Worm (Caenorhabditis elegans) whole organism, L2 larva: ENCODE data around the gene Y57G11C.5.
A peak's percentile ranks its signal among the peaks of the same experiment; 100 is the strongest.

Experiments
- C34F6.9 ChIP-seq: fragments of 150-350 bp; optimal IDR thresholded peaks from 2 replicates; lab custom pipeline; 2014; ENCODE audit warnings: missing biosample characterization, missing genetic modification characterization
- F13H6.1 ChIP-seq: sonication (generic microtip); optimal IDR thresholded peaks from 2 replicates; lab custom pipeline; 2016; ENCODE audit warnings: missing genetic modification characterization, missing compliant biosample characterization
- R02D3.7 ChIP-seq: fragments of 150-350 bp; optimal IDR thresholded peaks from 2 replicates; lab custom pipeline; 2014; ENCODE audit warnings: missing biosample characterization, missing genetic modification characterization
- Y55F3AM.14 ChIP-seq: fragments of 200-800 bp; sonication (Bioruptor generic); optimal IDR thresholded peaks from 2 replicates; lab custom pipeline; 2018; ENCODE audit warnings: mild to moderate bottlenecking, missing genetic modification characterization, missing compliant biosample characterization
- ZK546.5 ChIP-seq: sonication (generic microtip); optimal IDR thresholded peaks from 2 replicates; lab custom pipeline; 2017; ENCODE audit warnings: missing biosample characterization, missing genetic modification characterization
- alr-1 ChIP-seq: fragments of 150-350 bp; optimal IDR thresholded peaks from 2 replicates; lab custom pipeline; 2014; ENCODE audit warnings: missing biosample characterization, missing genetic modification characterization
- aly-2 ChIP-seq: fragments of 150-350 bp; optimal IDR thresholded peaks from 2 replicates; lab custom pipeline; 2014; ENCODE audit warnings: missing biosample characterization, missing genetic modification characterization
- ama-1 ChIP-seq: fragments of 150-350 bp; optimal IDR thresholded peaks from 2 replicates; lab custom pipeline; 2018; ENCODE audit warnings: inconsistent platforms
- blmp-1 ChIP-seq: sonication (generic microtip); optimal IDR thresholded peaks from 2 replicates; lab custom pipeline; 2017; ENCODE audit warnings: missing genetic modification characterization, mild to moderate bottlenecking, missing compliant biosample characterization, antibody characterized with exemption, moderate library complexity; ENCODE audit not compliant: insufficient read depth
- ceh-82 ChIP-seq: fragments of 150-350 bp; optimal IDR thresholded peaks from 2 replicates; lab custom pipeline; 2014; ENCODE audit warnings: missing biosample characterization, missing genetic modification characterization
- crh-2 ChIP-seq: sonication (generic microtip); optimal IDR thresholded peaks from 2 replicates; lab custom pipeline; 2017; ENCODE audit warnings: missing biosample characterization, missing genetic modification characterization
- dmd-4 ChIP-seq: sonication (generic microtip); optimal IDR thresholded peaks from 2 replicates; lab custom pipeline; 2017; ENCODE audit warnings: missing biosample characterization, missing genetic modification characterization
- egl-27 ChIP-seq: sonication (generic microtip); optimal IDR thresholded peaks from 3 replicates; lab custom pipeline; 2017; ENCODE audit warnings: missing biosample characterization, missing genetic modification reagents, missing genetic modification characterization
- elt-1 ChIP-seq: fragments of 150-350 bp; optimal IDR thresholded peaks from 2 replicates; lab custom pipeline; 2014; ENCODE audit warnings: missing biosample characterization, missing genetic modification characterization
- elt-3 ChIP-seq: sonication (generic microtip); optimal IDR thresholded peaks from 2 replicates; lab custom pipeline; 2017; ENCODE audit warnings: missing biosample characterization, missing genetic modification characterization
- fos-1 ChIP-seq: fragments of 150-350 bp; optimal IDR thresholded peaks from 2 replicates; lab custom pipeline; 2014; ENCODE audit warnings: missing biosample characterization, missing genetic modification characterization
- gmeb-1 ChIP-seq: fragments of 150-350 bp; optimal IDR thresholded peaks from 2 replicates; lab custom pipeline; 2014; ENCODE audit warnings: missing biosample characterization, missing genetic modification characterization
- lin-11 ChIP-seq: fragments of 150-350 bp; sonication (generic microtip); optimal IDR thresholded peaks from 2 replicates; lab custom pipeline; 2014; ENCODE audit warnings: missing biosample characterization, missing genetic modification characterization, inconsistent platforms, mixed read lengths
- lin-13 ChIP-seq: fragments of 150-350 bp; optimal IDR thresholded peaks from 2 replicates; lab custom pipeline; 2014; ENCODE audit warnings: missing biosample characterization, missing genetic modification reagents, missing genetic modification characterization
- lin-39 ChIP-seq: fragments of 150-350 bp; optimal IDR thresholded peaks from 2 replicates; lab custom pipeline; 2014; ENCODE audit warnings: missing biosample characterization, missing genetic modification reagents, missing genetic modification characterization
- lsy-2 ChIP-seq, 2 experiments: fragments of 150-350 bp in 1 of 2; sonication (generic microtip) in 1 of 2; optimal IDR thresholded peaks; 2 replicates each; lab custom pipeline; 2014 to 2017; ENCODE audit warnings: missing biosample characterization in 2 of 2, missing genetic modification characterization in 2 of 2
- mab-5 ChIP-seq: fragments of 150-350 bp; optimal IDR thresholded peaks from 2 replicates; lab custom pipeline; 2014; ENCODE audit warnings: missing biosample characterization, missing genetic modification characterization
- mbf-1 ChIP-seq: sonication (generic microtip); optimal IDR thresholded peaks from 2 replicates; lab custom pipeline; 2017; ENCODE audit warnings: missing biosample characterization, missing genetic modification characterization
- mdl-1 ChIP-seq, 2 experiments: fragments of 150-350 bp in 1 of 2; sonication (generic microtip) in 1 of 2; optimal IDR thresholded peaks; 2 replicates each; lab custom pipeline; 2017; ENCODE audit warnings: missing biosample characterization in 2 of 2, missing genetic modification characterization in 2 of 2
- nhr-10 ChIP-seq: sonication (generic microtip); optimal IDR thresholded peaks from 2 replicates; lab custom pipeline; 2017; ENCODE audit warnings: missing biosample characterization, missing genetic modification characterization
- nhr-11 ChIP-seq: fragments of 150-350 bp; optimal IDR thresholded peaks from 2 replicates; lab custom pipeline; 2014; ENCODE audit warnings: missing biosample characterization, missing genetic modification characterization
- nhr-12 ChIP-seq: fragments of 150-350 bp; optimal IDR thresholded peaks from 2 replicates; lab custom pipeline; 2014; ENCODE audit warnings: missing biosample characterization, missing genetic modification characterization
- nhr-129 ChIP-seq: fragments of 150-350 bp; optimal IDR thresholded peaks from 2 replicates; lab custom pipeline; 2014; ENCODE audit warnings: missing biosample characterization, missing genetic modification characterization
- nhr-21 ChIP-seq: fragments of 150-350 bp; optimal IDR thresholded peaks from 2 replicates; lab custom pipeline; 2014; ENCODE audit warnings: missing biosample characterization, missing genetic modification characterization
- nhr-23 ChIP-seq: fragments of 150-350 bp; optimal IDR thresholded peaks from 2 replicates; lab custom pipeline; 2014; ENCODE audit warnings: missing biosample characterization, missing genetic modification reagents, missing genetic modification characterization
- nhr-237 ChIP-seq: fragments of 150-350 bp; optimal IDR thresholded peaks from 2 replicates; lab custom pipeline; 2014; ENCODE audit warnings: missing biosample characterization, missing genetic modification characterization
- nhr-25 ChIP-seq: fragments of 150-350 bp; sonication (generic microtip); optimal IDR thresholded peaks from 3 replicates; lab custom pipeline; 2014; ENCODE audit warnings: missing biosample characterization, missing genetic modification characterization
- nhr-6 ChIP-seq: fragments of 150-350 bp; optimal IDR thresholded peaks from 2 replicates; lab custom pipeline; 2014; ENCODE audit warnings: missing biosample characterization, missing genetic modification characterization
- nhr-77 ChIP-seq: fragments of 150-350 bp; optimal IDR thresholded peaks from 2 replicates; lab custom pipeline; 2014; ENCODE audit warnings: missing biosample characterization, missing genetic modification characterization
- peb-1 ChIP-seq: fragments of 150-350 bp; optimal IDR thresholded peaks from 2 replicates; lab custom pipeline; 2014; ENCODE audit warnings: missing biosample characterization, missing genetic modification characterization
- sem-4 ChIP-seq: fragments of 150-350 bp; optimal IDR thresholded peaks from 2 replicates; lab custom pipeline; 2014; ENCODE audit warnings: missing biosample characterization, missing genetic modification reagents, missing genetic modification characterization
- skn-1 ChIP-seq: sonication (generic microtip); optimal IDR thresholded peaks from 2 replicates; lab custom pipeline; 2017; ENCODE audit warnings: missing biosample characterization, missing genetic modification characterization
- sma-3 ChIP-seq: sonication (generic microtip); optimal IDR thresholded peaks from 2 replicates; lab custom pipeline; 2016; ENCODE audit warnings: missing genetic modification reagents, missing genetic modification characterization, missing compliant biosample characterization
- sma-9 ChIP-seq, 2 experiments: fragments of 150-350 bp in 1 of 2; sonication (generic microtip) in 1 of 2; optimal IDR thresholded peaks; 2 replicates each; lab custom pipeline; 2014 to 2016; ENCODE audit warnings: missing genetic modification characterization in 2 of 2, mild to moderate bottlenecking in 1 of 2, missing biosample characterization in 1 of 2, missing compliant biosample characterization in 1 of 2, missing genetic modification reagents in 1 of 2, moderate library complexity in 1 of 2
- snpc-4 ChIP-seq: fragments of 150-350 bp; optimal IDR thresholded peaks from 2 replicates; lab custom pipeline; 2014; ENCODE audit warnings: missing biosample characterization, missing genetic modification characterization
- unc-39 ChIP-seq: fragments of 150-350 bp; optimal IDR thresholded peaks from 2 replicates; lab custom pipeline; 2014; ENCODE audit warnings: missing biosample characterization, missing genetic modification characterization
- unc-55 ChIP-seq: fragments of 150-350 bp; sonication (generic microtip); optimal IDR thresholded peaks from 3 replicates; lab custom pipeline; 2014; ENCODE audit warnings: missing biosample characterization, missing genetic modification reagents, missing genetic modification characterization
- unc-62 ChIP-seq: fragments of 150-350 bp; optimal IDR thresholded peaks from 2 replicates; lab custom pipeline; 2014; ENCODE audit warnings: missing biosample characterization, missing genetic modification reagents, missing genetic modification characterization
- zag-1 ChIP-seq: fragments of 150-350 bp; optimal IDR thresholded peaks from 2 replicates; lab custom pipeline; 2014; ENCODE audit warnings: missing biosample characterization, missing genetic modification characterization
- ztf-1 ChIP-seq: fragments of 200-800 bp; sonication (Bioruptor generic); conservative IDR thresholded peaks from 2 replicates; pipeline ENCODE4 v1.3.6; 2022; ENCODE audit warnings: missing genetic modification characterization, missing compliant biosample characterization
- ztf-11 ChIP-seq: sonication (generic microtip); optimal IDR thresholded peaks from 2 replicates; lab custom pipeline; 2017; ENCODE audit warnings: missing biosample characterization, missing genetic modification characterization
- ztf-4 ChIP-seq: fragments of 150-350 bp; optimal IDR thresholded peaks from 2 replicates; lab custom pipeline; 2014; ENCODE audit warnings: missing biosample characterization, missing genetic modification characterization

Y57G11C.5 gene

ce11 chrIV:14769218-14769835, 4.1 kb upstream of the Y57G11C.5 start, which contains the start of gene Y57G11C.43:
Gene Y57G11C.43, plus strand, starts transcription at chrIV:14769441.
- TF ChIP-seq nhr-12 (tag; lab: Kevin White, UChicago): no peak
- no peak for TF ChIP-seq F13H6.1 (tag; lab: Kevin White, UChicago)
- no peak for TF ChIP-seq zag-1 (tag; lab: Kevin White, UChicago)
- TF ChIP-seq Y55F3AM.14 (GFP tag; lab: Kevin White, UChicago): no peak
- no peak for TF ChIP-seq alr-1 (tag; lab: Kevin White, UChicago)
- TF ChIP-seq nhr-11 (tag; lab: Kevin White, UChicago): no peak
- no peak for TF ChIP-seq mdl-1 (tag; optimal IDR thresholded peaks at IDR 0.05; lab: Kevin White, UChicago)
- TF ChIP-seq lin-11 (tag; lab: Kevin White, UChicago): no peak
- TF ChIP-seq nhr-237 (tag; lab: Kevin White, UChicago): no peak
- TF ChIP-seq ztf-1 (GFP tag; lab: Robert Waterston, UW): no peak
- TF ChIP-seq ztf-4 (tag; lab: Kevin White, UChicago): no peak
- no peak for TF ChIP-seq nhr-6
- TF ChIP-seq snpc-4 (tag; lab: Kevin White, UChicago): no peak
- TF ChIP-seq fos-1 (tag; lab: Kevin White, UChicago): no peak
- TF ChIP-seq ceh-82 (tag; lab: Kevin White, UChicago): no peak
- TF ChIP-seq nhr-77: no peak
- no peak for TF ChIP-seq blmp-1
- no peak for TF ChIP-seq elt-1 (tag; lab: Kevin White, UChicago)
- TF ChIP-seq gmeb-1 (tag; lab: Kevin White, UChicago): no peak
- TF ChIP-seq C34F6.9 (tag; lab: Kevin White, UChicago): no peak

DNA sequence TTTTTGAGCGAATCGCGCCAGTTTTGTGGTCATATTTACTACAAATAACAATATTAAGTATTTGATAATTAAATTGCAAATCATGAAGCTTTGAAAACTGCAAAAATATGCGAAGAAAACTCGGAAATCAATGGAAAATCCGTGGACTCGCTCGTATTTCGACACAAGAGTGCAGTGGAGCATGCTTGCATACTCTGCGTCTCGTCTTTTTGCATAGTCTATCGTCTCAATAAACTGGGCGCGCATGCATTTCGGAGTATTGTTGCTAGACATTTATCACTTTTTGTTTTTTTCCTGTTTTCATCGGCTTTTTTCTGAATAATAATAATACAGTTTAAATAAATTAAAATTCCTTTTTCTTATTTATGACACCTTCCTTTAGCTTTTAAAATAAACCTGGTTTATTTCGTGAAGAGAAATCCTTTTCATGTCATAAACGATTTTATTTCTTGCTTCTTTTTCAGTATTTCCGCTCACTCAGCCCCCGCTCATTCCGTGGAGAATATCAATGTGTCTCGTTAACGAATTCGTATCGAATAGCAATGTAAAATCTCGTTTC, 2.5 kb upstream of the Y57G11C.5 start, which contains the start of the genes mrps-7 and Y57G11C.3:
Gene mrps-7, minus strand, starts transcription at position 38 of the 559 bp plus-strand sequence.
Gene Y57G11C.3, plus strand, starts transcription at position 509 of the 559 bp plus-strand sequence.
- TF ChIP-seq R02D3.7 (peak; percentile 96), unc-55 (peak; percentile 99), dmd-4 (tag; lab: Kevin White, UChicago) (no peak), aly-2 (tag; lab: Kevin White, UChicago) (no peak), gmeb-1 (tag; lab: Kevin White, UChicago) (peak; percentile 91), sma-3 (GFP tag; lab: Kevin White, UChicago) (peak; percentile 93), skn-1 (tag; lab: Kevin White, UChicago) (no peak), Y55F3AM.14 (GFP tag; lab: Kevin White, UChicago) (peak; percentile 14), nhr-129 (tag; lab: Kevin White, UChicago) (peak; percentile 95), fos-1 (tag; lab: Kevin White, UChicago) (peak; percentile 68), blmp-1 (peak; percentile 70), ceh-82 (tag; lab: Kevin White, UChicago) (peak; percentile 63), ZK546.5 (no peak), F13H6.1 (tag; lab: Kevin White, UChicago) (peak; percentile 88), lin-13 (peak; percentile 93), crh-2 (tag; lab: Kevin White, UChicago) (peak; percentile 94), egl-27 (tag; lab: Kevin White, UChicago) (peak; percentile 86), ztf-11 (tag; lab: Kevin White, UChicago) (peak; percentile 55), elt-1 (tag; lab: Kevin White, UChicago) (no peak), sma-9 (GFP tag; optimal IDR thresholded peaks at IDR 0.05; lab: Kevin White, UChicago) (peak; percentile 89), sma-9 (tag; optimal IDR thresholded peaks at IDR 0.05; lab: Kevin White, UChicago) (no peak), ama-1 (lab: Kevin White, UChicago) (peak; percentile 72), snpc-4 (tag; lab: Kevin White, UChicago) (peak; percentile 83), ztf-4 (tag; lab: Kevin White, UChicago) (peak; percentile 79), elt-3 (tag; lab: Kevin White, UChicago) (no peak), alr-1 (tag; lab: Kevin White, UChicago) (no peak), mab-5 (peak; percentile 91), nhr-11 (tag; lab: Kevin White, UChicago) (no peak), nhr-237 (tag; lab: Kevin White, UChicago) (no peak), lsy-2 (tag; optimal IDR thresholded peaks at IDR 0.05; lab: Kevin White, UChicago) (peak; percentile 91 to 95), nhr-6 (peak; percentile 90), C34F6.9 (tag; lab: Kevin White, UChicago) (peak; percentile 97), nhr-23 (no peak), lin-11 (tag; lab: Kevin White, UChicago) (peak; percentile 91), mbf-1 (no peak), mdl-1 (tag; optimal IDR thresholded peaks at IDR 0.05; lab: Kevin White, UChicago) (peak; percentile 70 to 78), nhr-10 (tag; lab: Kevin White, UChicago) (peak; percentile 47), peb-1 (tag; lab: Kevin White, UChicago) (no peak), nhr-25 (tag; lab: Kevin White, UChicago) (peak; percentile 92), zag-1 (tag; lab: Kevin White, UChicago) (peak; percentile 73), sem-4 (peak; percentile 71), unc-39 (tag; lab: Kevin White, UChicago) (no peak), ztf-1 (GFP tag; lab: Robert Waterston, UW) (no peak), nhr-12 (tag; lab: Kevin White, UChicago) (no peak), nhr-21 (tag; lab: Kevin White, UChicago) (peak; percentile 93), unc-62 (GFP tag; lab: Kevin White, UChicago) (no peak), lin-39 (peak; percentile 82)
